Fruit fly (Drosophila melanogaster) whole organism, embryonic: ENCODE results near the gene CG18649.

Experiments used
- CG12219 ChIP-seq: fragments of 200-800 bp; sonication (Bioruptor generic); optimal IDR thresholded peaks from 3 replicates; lab custom pipeline; 2018; ENCODE audit warnings: missing biosample characterization, mild to moderate bottlenecking, missing genetic modification characterization
- CG4617 ChIP-seq: fragments of 200-800 bp; sonication (Bioruptor generic); optimal IDR thresholded peaks from 3 replicates; lab custom pipeline; 2016; ENCODE audit warnings: missing biosample characterization, missing genetic modification characterization, borderline replicate concordance
- CG9437 ChIP-seq: fragments of 200-800 bp; sonication (Bioruptor generic); optimal IDR thresholded peaks from 2 replicates; lab custom pipeline; 2018; ENCODE audit warnings: missing biosample characterization, mild to moderate bottlenecking, missing genetic modification characterization
- Fer1 ChIP-seq: fragments of 200-800 bp; sonication (Bioruptor generic); optimal IDR thresholded peaks from 2 replicates; lab custom pipeline; 2017; ENCODE audit warnings: missing biosample characterization, mild to moderate bottlenecking, missing genetic modification characterization
- H15 ChIP-seq: fragments of 200-800 bp; sonication (Bioruptor generic); IDR thresholded peaks from 3 replicates; pipeline ENCODE4 v1.3.6; 2022; ENCODE audit warnings: missing biosample characterization, missing genetic modification characterization
- Hr51 ChIP-seq, 2 experiments: fragments of 200-800 bp; sonication (Bioruptor generic); optimal IDR thresholded peaks; 2 replicates in 1 of 2; 3 replicates in 1 of 2; lab custom pipeline; 2016 to 2018; ENCODE audit warnings: missing biosample characterization in 2 of 2, missing genetic modification characterization in 2 of 2, mild to moderate bottlenecking in 1 of 2, moderate library complexity in 1 of 2
- NK7.1 ChIP-seq: fragments of 200-800 bp; sonication (Bioruptor generic); optimal IDR thresholded peaks from 3 replicates; lab custom pipeline; 2016; ENCODE audit warnings: missing biosample characterization, missing genetic modification characterization
- Ptx1 ChIP-seq: fragments of 200-800 bp; sonication (Bioruptor generic); IDR thresholded peaks from 2 replicates; pipeline ENCODE4 v1.3.6; 2022; ENCODE audit warnings: missing biosample characterization, missing genetic modification characterization
- Sox102F ChIP-seq: fragments of 200-800 bp; sonication (Bioruptor generic); optimal IDR thresholded peaks from 2 replicates; lab custom pipeline; 2018; ENCODE audit warnings: missing biosample characterization, mild to moderate bottlenecking, missing genetic modification characterization, moderate library complexity
- ci ChIP-seq: fragments of 200-800 bp; sonication (Bioruptor generic); IDR thresholded peaks from 3 replicates; pipeline ENCODE4 v1.3.6; 2022; ENCODE audit warnings: missing biosample characterization, missing genetic modification characterization
- nmo ChIP-seq: fragments of 200-800 bp; sonication (Bioruptor generic); optimal IDR thresholded peaks from 2 replicates; lab custom pipeline; 2018; ENCODE audit warnings: missing biosample characterization, mild to moderate bottlenecking, missing genetic modification characterization, moderate library complexity
- pan ChIP-seq, 4 experiments: fragments of >200 bp in 3 of 4; fragments of 200-800 bp in 1 of 4; sonication (Bioruptor generic) in 1 of 4; optimal IDR thresholded peaks in 3 of 4; IDR thresholded peaks in 1 of 4; 2 replicates each; pipeline versions ENCODE4 v1.3.6 to Lab custom; 2017 to 2022; ENCODE audit warnings: missing biosample characterization in 2 of 4, missing genetic modification characterization in 2 of 4, mixed read lengths in 1 of 4
- pros ChIP-seq: fragments of 200-800 bp; sonication (Bioruptor generic); optimal IDR thresholded peaks from 3 replicates; lab custom pipeline; 2019; ENCODE audit warnings: missing biosample characterization, mild to moderate bottlenecking, missing genetic modification characterization, moderate library complexity
- sc ChIP-seq, 3 experiments: fragments of >200 bp in 2 of 3; fragments of 200-800 bp in 1 of 3; sonication (Bioruptor generic) in 1 of 3; optimal IDR thresholded peaks; 2 replicates in 2 of 3; 3 replicates in 1 of 3; lab custom pipeline; 2017; ENCODE audit warnings: mild to moderate bottlenecking in 1 of 3, missing biosample characterization in 1 of 3, missing genetic modification characterization in 1 of 3, missing genetic modification reagents in 1 of 3

- TF ChIP-seq NK7.1 (GFP tag; lab: Kevin White, UChicago) (no peak), Ptx1 (GFP tag; lab: Robert Waterston, UW) (no peak), CG9437 (GFP tag; lab: Kevin White, UChicago) (no peak), nmo (GFP tag; lab: Kevin White, UChicago) (no peak), pros (GFP tag; lab: Kevin White, UChicago) (no peak), CG4617 (GFP tag; lab: Kevin White, UChicago) (no peak), pan (optimal IDR thresholded peaks at IDR 0.05; lab: Kevin White, UChicago) (no peak), pan (GFP tag; optimal IDR thresholded peaks at IDR 0.05 in 1 of 2, IDR thresholded peaks at IDR 0.05 in 1 of 2) (no peak), H15 (no peak), ci (GFP tag; lab: Robert Waterston, UW) (no peak), Sox102F (GFP tag; lab: Kevin White, UChicago) (no peak), sc (optimal IDR thresholded peaks at IDR 0.05; lab: Kevin White, UChicago) (no peak), sc (GFP tag; optimal IDR thresholded peaks at IDR 0.05; lab: Kevin White, UChicago) (no peak), Hr51 (GFP tag; optimal IDR thresholded peaks at IDR 0.05; lab: Kevin White, UChicago) (no peak), CG12219 (no peak), Fer1 (no peak)
These were observed 13.5 kb downstream of the CG18649 start for dm6 chr3L:15040329-15040886.
